Worm (Caenorhabditis elegans) whole organism, L4 larva: ENCODE measurements around the gene srlf-28.

ENCODE experiments used
- D1046.2 ChIP-seq: fragments of 200-800 bp; sonication (Bioruptor generic); IDR thresholded peaks from 2 replicates; pipeline ENCODE4 v1.3.6; 2022; ENCODE audit warnings: missing genetic modification characterization, missing compliant biosample characterization
- F26F4.8 ChIP-seq: fragments of 200-800 bp; sonication (Bioruptor generic); conservative IDR thresholded peaks from 2 replicates; pipeline ENCODE4 v1.3.6; 2022; ENCODE audit warnings: missing genetic modification characterization, missing compliant biosample characterization
- F37D6.2 ChIP-seq: sonication (generic microtip); optimal IDR thresholded peaks from 2 replicates; lab custom pipeline; 2016; ENCODE audit warnings: mild to moderate bottlenecking, missing genetic modification characterization, missing compliant biosample characterization
- F44E2.7 ChIP-seq: fragments of 200-800 bp; sonication (Bioruptor generic); IDR thresholded peaks from 2 replicates; pipeline ENCODE4 v2.1.2; 2022; ENCODE audit warnings: missing genetic modification characterization, missing compliant biosample characterization
- F49E8.2 ChIP-seq: sonication (generic microtip); optimal IDR thresholded peaks from 2 replicates; lab custom pipeline; 2016; ENCODE audit warnings: missing compliant biosample characterization, mild to moderate bottlenecking, missing genetic modification characterization, borderline replicate concordance
- R02D3.7 ChIP-seq: fragments of 150-350 bp; sonication (generic microtip); optimal IDR thresholded peaks from 3 replicates; lab custom pipeline; 2014; ENCODE audit warnings: missing biosample characterization, missing genetic modification characterization
- T26A8.4 ChIP-seq: fragments of 200-800 bp; sonication (Bioruptor generic); IDR thresholded peaks from 2 replicates; pipeline ENCODE4 v1.3.6; 2022; ENCODE audit warnings: missing genetic modification characterization, missing compliant biosample characterization
- Y48G9A.11 ChIP-seq: fragments of 200-800 bp; sonication (Bioruptor generic); IDR thresholded peaks from 2 replicates; pipeline ENCODE4 v1.3.6; 2022; ENCODE audit warnings: missing genetic modification reagents, missing genetic modification characterization, missing compliant biosample characterization
- Y5F2A.4 ChIP-seq: fragments of 200-800 bp; sonication (Bioruptor generic); optimal IDR thresholded peaks from 2 replicates; lab custom pipeline; 2018; ENCODE audit warnings: mild to moderate bottlenecking, missing genetic modification characterization, missing compliant biosample characterization
- ZK337.2 ChIP-seq: fragments of 200-800 bp; sonication (Bioruptor generic); IDR thresholded peaks from 2 replicates; pipeline ENCODE4 v1.3.6; 2022; ENCODE audit warnings: missing genetic modification reagents, missing genetic modification characterization, missing compliant biosample characterization
- ZK546.5 ChIP-seq, 2 experiments: sonication (generic microtip); optimal IDR thresholded peaks; 2 replicates each; lab custom pipeline; 2017; ENCODE audit warnings: missing biosample characterization in 2 of 2, missing genetic modification characterization in 2 of 2
- aha-1 ChIP-seq: fragments of 150-350 bp; peaks from one replicate; lab custom pipeline; 2014; ENCODE audit warnings: missing biosample characterization, missing genetic modification characterization
- aly-2 ChIP-seq: sonication (generic microtip); optimal IDR thresholded peaks from 2 replicates; lab custom pipeline; 2018; ENCODE audit warnings: missing biosample characterization, missing genetic modification characterization
- ama-1 ChIP-seq: fragments of 150-350 bp; optimal IDR thresholded peaks from 2 replicates; lab custom pipeline; 2014; ENCODE audit warnings: inconsistent platforms, mixed read lengths
- arid-1 ChIP-seq: fragments of 200-800 bp; sonication (Bioruptor generic); conservative IDR thresholded peaks from 2 replicates; pipeline ENCODE4 v1.3.6; 2022; ENCODE audit warnings: missing genetic modification reagents, missing genetic modification characterization, missing compliant biosample characterization
- attf-4 ChIP-seq: sonication (generic microtip); optimal IDR thresholded peaks from 3 replicates; lab custom pipeline; 2017; ENCODE audit warnings: missing biosample characterization, missing genetic modification characterization
- ceh-20 ChIP-seq: fragments of 200-800 bp; sonication (Bioruptor generic); IDR thresholded peaks from 2 replicates; pipeline ENCODE4 v1.3.6; 2022; ENCODE audit warnings: missing genetic modification reagents, missing genetic modification characterization, missing compliant biosample characterization
- ceh-44 ChIP-seq: fragments of 200-800 bp; sonication (Bioruptor generic); IDR thresholded peaks from 2 replicates; pipeline ENCODE4 v1.3.6; 2022; ENCODE audit warnings: missing genetic modification reagents, missing genetic modification characterization, missing compliant biosample characterization
- ceh-82 ChIP-seq: sonication (generic microtip); optimal IDR thresholded peaks from 2 replicates; lab custom pipeline; 2017; ENCODE audit warnings: missing biosample characterization, missing genetic modification characterization
- ces-1 ChIP-seq: fragments of 150-350 bp; sonication (generic microtip); optimal IDR thresholded peaks from 4 replicates; lab custom pipeline; 2014; ENCODE audit warnings: missing biosample characterization, missing genetic modification reagents, missing genetic modification characterization
- daf-16 ChIP-seq, 3 experiments: sonication (generic microtip); optimal IDR thresholded peaks; 2 replicates each; lab custom pipeline; 2016 to 2017; ENCODE audit warnings: missing genetic modification characterization in 3 of 3, missing genetic modification reagents in 3 of 3, mild to moderate bottlenecking in 2 of 3, missing compliant biosample characterization in 2 of 3, missing biosample characterization in 1 of 3, moderate library complexity in 1 of 3
- daf-19 ChIP-seq: fragments of 200-800 bp; sonication (Bioruptor generic); conservative IDR thresholded peaks from 2 replicates; pipeline ENCODE4 v1.3.6; 2022; ENCODE audit warnings: missing genetic modification characterization, missing compliant biosample characterization
- dmd-8 ChIP-seq: fragments of 200-800 bp; sonication (Bioruptor generic); IDR thresholded peaks from 2 replicates; pipeline ENCODE4 v1.3.6; 2022; ENCODE audit warnings: missing genetic modification characterization, missing compliant biosample characterization
- dpl-1 ChIP-seq: fragments of 150-350 bp; optimal IDR thresholded peaks from 2 replicates; lab custom pipeline; 2014; ENCODE audit warnings: missing biosample characterization, missing genetic modification reagents, missing genetic modification characterization
- dve-1 ChIP-seq: sonication (generic microtip); optimal IDR thresholded peaks from 2 replicates; lab custom pipeline; 2017; ENCODE audit warnings: antibody characterized with exemption, mild to moderate bottlenecking, missing genetic modification characterization, missing compliant biosample characterization; ENCODE audit not compliant: insufficient read depth
- fos-1 ChIP-seq: fragments of 150-350 bp; optimal IDR thresholded peaks from 2 replicates; lab custom pipeline; 2014; ENCODE audit warnings: missing biosample characterization, missing genetic modification characterization
- hlh-30 ChIP-seq: sonication (generic microtip); optimal IDR thresholded peaks from 2 replicates; lab custom pipeline; 2017; ENCODE audit warnings: antibody characterized with exemption, mild to moderate bottlenecking, missing genetic modification characterization, missing compliant biosample characterization; ENCODE audit not compliant: insufficient read depth
- jun-1 ChIP-seq: fragments of 150-350 bp; optimal IDR thresholded peaks from 2 replicates; lab custom pipeline; 2014; ENCODE audit warnings: missing biosample characterization, missing genetic modification reagents, missing genetic modification characterization
- lim-7 ChIP-seq: fragments of 200-800 bp; sonication (Bioruptor generic); IDR thresholded peaks from 2 replicates; pipeline ENCODE4 v1.3.6; 2022; ENCODE audit warnings: missing genetic modification characterization, missing compliant biosample characterization
- lin-1 ChIP-seq: fragments of 200-800 bp; sonication (Bioruptor generic); IDR thresholded peaks from 2 replicates; pipeline ENCODE4 v1.3.6; 2022; ENCODE audit warnings: missing genetic modification reagents, missing genetic modification characterization, missing compliant biosample characterization
- lin-29 ChIP-seq: fragments of 200-800 bp; sonication (Bioruptor generic); IDR thresholded peaks from 2 replicates; pipeline ENCODE4 v1.3.6; 2022; ENCODE audit warnings: missing genetic modification reagents, missing genetic modification characterization, missing compliant biosample characterization
- mdl-1 ChIP-seq, 2 experiments: fragments of 150-350 bp in 1 of 2; sonication (generic microtip) in 1 of 2; optimal IDR thresholded peaks; 2 replicates each; lab custom pipeline; 2014 to 2017; ENCODE audit warnings: missing biosample characterization in 2 of 2, missing genetic modification characterization in 2 of 2
- mep-1 ChIP-seq: fragments of 150-350 bp; sonication (generic microtip); optimal IDR thresholded peaks from 3 replicates; lab custom pipeline; 2014; ENCODE audit warnings: missing biosample characterization, missing genetic modification characterization
- mes-2 ChIP-seq: sonication (generic microtip); optimal IDR thresholded peaks from 2 replicates; lab custom pipeline; 2016; ENCODE audit warnings: missing genotype, mild to moderate bottlenecking, missing genetic modification characterization, missing compliant biosample characterization; ENCODE audit not compliant: poor library complexity, severe bottlenecking
- mxl-3 ChIP-seq: fragments of 200-800 bp; sonication (Bioruptor generic); optimal IDR thresholded peaks from 2 replicates; lab custom pipeline; 2018; ENCODE audit warnings: mild to moderate bottlenecking, missing genetic modification characterization, missing compliant biosample characterization
- nhr-10 ChIP-seq: fragments of 150-350 bp; optimal IDR thresholded peaks from 2 replicates; lab custom pipeline; 2014; ENCODE audit warnings: missing biosample characterization, missing genetic modification characterization
- nhr-102 ChIP-seq: sonication (generic microtip); optimal IDR thresholded peaks from 2 replicates; lab custom pipeline; 2016; ENCODE audit warnings: mild to moderate bottlenecking, missing genetic modification characterization, moderate library complexity, missing compliant biosample characterization
- nhr-237 ChIP-seq: sonication (generic microtip); optimal IDR thresholded peaks from 2 replicates; lab custom pipeline; 2017; ENCODE audit warnings: missing biosample characterization, missing genetic modification characterization
- nhr-41 ChIP-seq: fragments of 200-800 bp; sonication (Bioruptor generic); IDR thresholded peaks from 2 replicates; pipeline ENCODE4 v1.3.6; 2022; ENCODE audit warnings: missing genetic modification reagents, missing genetic modification characterization, missing compliant biosample characterization
- nhr-48 ChIP-seq: sonication (generic microtip); optimal IDR thresholded peaks from 2 replicates; lab custom pipeline; 2016; ENCODE audit warnings: mild to moderate bottlenecking, missing genetic modification characterization, missing compliant biosample characterization
- nhr-76 ChIP-seq: fragments of 150-350 bp; optimal IDR thresholded peaks from 2 replicates; lab custom pipeline; 2014; ENCODE audit warnings: missing biosample characterization, missing genetic modification characterization
- pha-4 ChIP-seq, 2 experiments: fragments of 150-350 bp in 1 of 2; fragments of 200-800 bp in 1 of 2; sonication (Bioruptor generic) in 1 of 2; IDR thresholded peaks in 1 of 2; optimal IDR thresholded peaks in 1 of 2; 2 replicates each; pipeline versions ENCODE4 v1.3.6 to Lab custom; 2014 to 2022; ENCODE audit warnings: missing genetic modification characterization in 2 of 2, missing genetic modification reagents in 2 of 2, missing biosample characterization in 1 of 2, missing compliant biosample characterization in 1 of 2
- set-16 ChIP-seq: fragments of 200-800 bp; sonication (Bioruptor generic); IDR thresholded peaks from 2 replicates; pipeline ENCODE4 v1.3.6; 2022; ENCODE audit warnings: missing genetic modification reagents, missing genetic modification characterization, missing compliant biosample characterization
- unc-39 ChIP-seq: sonication (generic microtip); optimal IDR thresholded peaks from 2 replicates; lab custom pipeline; 2017; ENCODE audit warnings: missing biosample characterization, missing genetic modification characterization
- unc-62 ChIP-seq, 3 experiments: fragments of 150-350 bp in 1 of 3; sonication (generic microtip); optimal IDR thresholded peaks in 2 of 3; peaks in 1 of 3; 1 replicate in 1 of 3; 2 replicates in 2 of 3; lab custom pipeline; 2014 to 2017; ENCODE audit warnings: missing biosample characterization in 3 of 3, missing genetic modification characterization in 3 of 3, missing genetic modification reagents in 3 of 3, missing genotype in 1 of 3
- vab-7 ChIP-seq: fragments of 200-800 bp; sonication (Bioruptor generic); IDR thresholded peaks from 2 replicates; pipeline ENCODE4 v1.3.6; 2022; ENCODE audit warnings: missing genetic modification reagents, missing genetic modification characterization, missing compliant biosample characterization
- zfp-2 ChIP-seq: sonication (generic microtip); optimal IDR thresholded peaks from 2 replicates; lab custom pipeline; 2016; ENCODE audit warnings: mild to moderate bottlenecking, missing genetic modification characterization, missing compliant biosample characterization
- zfp-3 ChIP-seq: fragments of 200-800 bp; sonication (Bioruptor generic); conservative IDR thresholded peaks from 2 replicates; pipeline ENCODE4 v1.3.6; 2022; ENCODE audit warnings: missing genetic modification reagents, missing genetic modification characterization, missing compliant biosample characterization
- zip-2 ChIP-seq: fragments of 150-350 bp; optimal IDR thresholded peaks from 2 replicates; lab custom pipeline; 2014; ENCODE audit warnings: missing biosample characterization, missing genetic modification characterization

srlf-28 gene

DNA sequence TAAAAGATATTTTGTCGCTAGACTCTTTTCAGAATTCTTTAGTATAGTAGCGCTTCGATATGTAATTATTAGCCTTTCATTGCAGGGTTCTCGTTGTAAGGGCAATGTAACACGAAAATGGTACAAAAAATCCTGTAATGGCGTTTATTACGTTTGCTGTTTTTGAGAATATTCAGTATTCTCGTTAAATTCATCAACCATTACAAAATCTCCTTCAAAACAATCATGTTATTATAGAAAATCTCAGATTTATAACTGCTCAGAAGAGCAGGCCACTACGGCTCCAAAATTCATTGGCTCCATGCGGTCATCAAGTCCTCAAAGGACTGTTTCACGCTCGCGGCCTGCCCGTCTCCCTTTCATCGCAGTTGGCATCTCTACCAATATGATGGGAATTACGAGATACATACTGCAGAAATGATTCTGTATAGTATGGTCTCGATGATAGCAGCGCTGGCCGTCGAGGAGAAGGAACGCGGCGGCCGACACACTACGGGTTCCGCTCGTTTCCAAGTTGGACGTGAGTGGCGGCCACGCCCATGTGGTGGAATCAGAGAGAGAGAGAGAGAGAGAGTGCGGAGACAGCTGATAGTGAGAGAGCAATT lies 16.9 kb downstream of the srlf-28 start (continued):
- no peak for TF ChIP-seq F44E2.7
- TF ChIP-seq lin-1, result peak; percentile 57; the same call in 1 of the 2 replicates
- TF ChIP-seq ces-1 (GFP tag; lab: Kevin White, UChicago), result no peak
- peak; percentile 61 for TF ChIP-seq hlh-30 (tag; lab: Kevin White, UChicago)
- TF ChIP-seq aly-2, result no peak
- peak; percentile 43; the same call in 1 of the 2 replicates for TF ChIP-seq vab-7 (GFP tag; lab: Robert Waterston, UW)
- TF ChIP-seq ZK337.2 (GFP tag; lab: Robert Waterston, UW), result no peak
- no peak for TF ChIP-seq ceh-82 (tag; lab: Kevin White, UChicago)
- no peak for TF ChIP-seq dve-1 (tag; lab: Kevin White, UChicago)
- no peak; the same call in 1 of the 2 replicates for TF ChIP-seq set-16
- TF ChIP-seq Y5F2A.4, result peak; percentile 44
- 0 out of 2 replicates have a peak, but pooled peaks have one; percentile 7 for TF ChIP-seq nhr-41 (GFP tag; lab: Robert Waterston, UW)
- TF ChIP-seq D1046.2 (GFP tag; lab: Robert Waterston, UW), result no peak
- TF ChIP-seq mxl-3 (GFP tag; lab: Kevin White, UChicago), result peak; percentile 87
- peak; percentile 77 for TF ChIP-seq aha-1 (tag; lab: Kevin White, UChicago)
- no peak for TF ChIP-seq nhr-237
- TF ChIP-seq ceh-20 (GFP tag; lab: Robert Waterston, UW), result 0 out of 2 replicates have a peak, but pooled peaks have one; percentile 50
- peak in 1 of 2 experiments; percentile 41 for TF ChIP-seq unc-62 (GFP tag; optimal IDR thresholded peaks at IDR 0.05 in 1 of 2; lab: Kevin White, UChicago)
- no peak for TF ChIP-seq unc-62 (tag; optimal IDR thresholded peaks at IDR 0.05; lab: Kevin White, UChicago)
- TF ChIP-seq F49E8.2 (tag; lab: Kevin White, UChicago), result peak; percentile 96
- peak; percentile 87 for TF ChIP-seq mes-2
- no peak for TF ChIP-seq nhr-10 (tag; lab: Kevin White, UChicago)
- TF ChIP-seq mdl-1 (tag; optimal IDR thresholded peaks at IDR 0.05; lab: Kevin White, UChicago), result peak; percentile 4 to 66
- TF ChIP-seq daf-16 (GFP tag; optimal IDR thresholded peaks at IDR 0.05; lab: Kevin White, UChicago), result peak; percentile 75 to 81
- TF ChIP-seq daf-16 (tag; optimal IDR thresholded peaks at IDR 0.05; lab: Kevin White, UChicago), result peak; percentile 67
- TF ChIP-seq dpl-1 (GFP tag; lab: Kevin White, UChicago), result peak; percentile 32
- TF ChIP-seq dmd-8, result peak; percentile 69; the same call in 1 of the 2 replicates
- TF ChIP-seq pha-4 (GFP tag; IDR thresholded peaks at IDR 0.05; lab: Robert Waterston, UW), result peak; percentile 89
- TF ChIP-seq pha-4 (tag; optimal IDR thresholded peaks at IDR 0.05; lab: Kevin White, UChicago), result no peak
- no peak for TF ChIP-seq R02D3.7 (tag; lab: Kevin White, UChicago)
- 0 out of 2 replicates have a peak, but pooled peaks have one; percentile 73 for TF ChIP-seq daf-19 (GFP tag; lab: Robert Waterston, UW)
- TF ChIP-seq ceh-44 (GFP tag; lab: Robert Waterston, UW), result no peak
- TF ChIP-seq attf-4 (tag; lab: Kevin White, UChicago), result no peak
- TF ChIP-seq nhr-102 (tag; lab: Kevin White, UChicago), result peak; percentile 87
- TF ChIP-seq zfp-3, result peak; percentile 66; the same call in 1 of the 2 replicates
- TF ChIP-seq F26F4.8 (GFP tag; lab: Robert Waterston, UW), result no peak
- TF ChIP-seq nhr-76, result no peak
- no peak for TF ChIP-seq lin-29 (GFP tag; lab: Robert Waterston, UW)
- TF ChIP-seq nhr-48 (tag; lab: Kevin White, UChicago), result peak; percentile 75
- TF ChIP-seq lim-7 (GFP tag; lab: Robert Waterston, UW), result no peak
- no peak for TF ChIP-seq fos-1 (tag; lab: Kevin White, UChicago)
- no peak for TF ChIP-seq mep-1 (tag; lab: Kevin White, UChicago)
- TF ChIP-seq zfp-2, result no peak
- TF ChIP-seq jun-1 (tag; lab: Kevin White, UChicago), result no peak
- TF ChIP-seq ama-1 (lab: Kevin White, UChicago), result no peak
- TF ChIP-seq unc-39 (tag; lab: Kevin White, UChicago), result no peak
- TF ChIP-seq zip-2 (tag; lab: Kevin White, UChicago), result no peak
- TF ChIP-seq T26A8.4 (GFP tag; lab: Robert Waterston, UW), result peak; percentile 91
- peak; percentile 19 for TF ChIP-seq F37D6.2 (tag; lab: Kevin White, UChicago)
- TF ChIP-seq ZK546.5 (tag; optimal IDR thresholded peaks at IDR 0.05; lab: Kevin White, UChicago), result no peak
- peak; percentile 85 for TF ChIP-seq arid-1 (GFP tag; lab: Robert Waterston, UW)
- TF ChIP-seq Y48G9A.11 (GFP tag; lab: Robert Waterston, UW), result peak; percentile 70
